Fruit fly (Drosophila melanogaster): ENCODE measurements around the gene CG34308.
A peak's percentile ranks its signal among the peaks of the same experiment; 100 is the strongest.

The CG34308 gene

DNA sequence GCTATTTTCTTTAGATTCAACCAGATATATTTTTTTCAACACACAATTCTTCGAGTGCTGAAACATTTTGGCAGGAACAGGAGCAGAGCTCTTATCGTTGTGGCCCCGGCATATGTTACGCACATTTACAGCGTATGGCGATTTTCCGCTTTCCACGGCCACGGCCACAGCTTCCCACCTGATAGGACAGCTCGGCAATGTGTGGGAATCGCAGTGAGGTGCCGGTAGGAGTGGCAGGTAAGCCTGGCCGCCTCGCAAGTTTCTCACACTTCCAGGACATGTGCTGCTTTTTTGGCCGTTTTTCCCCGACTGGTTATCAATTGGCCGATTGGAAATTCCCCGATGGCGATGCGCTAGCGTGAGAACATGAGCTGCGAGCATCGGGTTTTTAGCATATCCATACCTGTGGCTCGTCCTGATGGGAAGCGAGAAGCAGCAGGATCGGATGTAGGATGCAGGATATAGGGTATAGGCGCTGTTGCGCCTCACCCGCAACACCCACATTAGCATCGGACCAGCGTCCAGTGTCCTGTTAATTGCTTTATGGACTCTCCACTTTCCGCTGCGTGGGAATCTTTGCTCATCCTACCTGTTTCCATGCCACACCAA is 18.9 kb upstream of the CG34308 start:
- TF ChIP-seq Optix (GFP tag; IDR thresholded peaks at IDR 0.05) (no peak), CG6689 (GFP tag; IDR thresholded peaks at IDR 0.05) (no peak), tin (GFP tag; optimal IDR thresholded peaks at IDR 0.05) (no peak), CG15601 (tag; optimal IDR thresholded peaks at IDR 0.05) (no peak), D (optimal IDR thresholded peaks at IDR 0.05) (no peak), D (GFP tag; optimal IDR thresholded peaks at IDR 0.05) (no peak), CG17328 (GFP tag; IDR thresholded peaks at IDR 0.05) (no peak), lbe (GFP tag; optimal IDR thresholded peaks at IDR 0.05) (no peak), CG8281 (tag; optimal IDR thresholded peaks at IDR 0.05) (no peak), CG12236 (GFP tag; optimal IDR thresholded peaks at IDR 0.05) (no peak), CG13287 (GFP tag; IDR thresholded peaks at IDR 0.05; ENCODE audit: partially characterized antibody) (no peak), eve (GFP tag; optimal IDR thresholded peaks at IDR 0.05) (no peak), CG30403 (GFP tag; optimal IDR thresholded peaks at IDR 0.05) (no peak), phol (tag; optimal IDR thresholded peaks at IDR 0.05) (no peak), Gsc (GFP tag; IDR thresholded peaks at IDR 0.05) (no peak), jigr1 (GFP tag; IDR thresholded peaks at IDR 0.05) (no peak), CG12299 (tag; optimal IDR thresholded peaks at IDR 0.05) (no peak), HHEX (GFP tag; optimal IDR thresholded peaks at IDR 0.05) (no peak), HLH54F (GFP tag; optimal IDR thresholded peaks at IDR 0.05) (no peak), CG17359 (tag; optimal IDR thresholded peaks at IDR 0.05) (no peak), CG15479 (GFP tag; optimal IDR thresholded peaks at IDR 0.05) (peak; percentile 82), cad (GFP tag; optimal IDR thresholded peaks at IDR 0.05) (peak; percentile 40), CG18011 (GFP tag; optimal IDR thresholded peaks at IDR 0.05) (no peak), CG8359 (GFP tag; optimal IDR thresholded peaks at IDR 0.05; ENCODE audit: borderline replicate concordance) (no peak), twi (tag; optimal IDR thresholded peaks at IDR 0.05) (peak; percentile 98), tll (GFP tag; optimal IDR thresholded peaks at IDR 0.05) (peak in 1 of 2 experiments; percentile 39), shn (GFP tag; optimal IDR thresholded peaks at IDR 0.05) (no peak), fu2 (GFP tag; optimal IDR thresholded peaks at IDR 0.05) (no peak), HLH4C (GFP tag; IDR thresholded peaks at IDR 0.05; ENCODE audit: partially characterized antibody) (no peak), Dp (GFP tag; optimal IDR thresholded peaks at IDR 0.05) (no peak), CG6175 (GFP tag; IDR thresholded peaks at IDR 0.05) (no peak), Doc3 (GFP tag; IDR thresholded peaks at IDR 0.05; ENCODE audit: partially characterized antibody) (no peak), HLH3B (GFP tag; IDR thresholded peaks at IDR 0.05) (no peak), tna (GFP tag; IDR thresholded peaks at IDR 0.05; ENCODE audit: partially characterized antibody) (no peak), dm (GFP tag; optimal IDR thresholded peaks at IDR 0.05) (no peak), CG8924 (tag; optimal IDR thresholded peaks at IDR 0.05) (no peak), mld (GFP tag; IDR thresholded peaks at IDR 0.05; ENCODE audit: partially characterized antibody) (no peak)

DNA sequence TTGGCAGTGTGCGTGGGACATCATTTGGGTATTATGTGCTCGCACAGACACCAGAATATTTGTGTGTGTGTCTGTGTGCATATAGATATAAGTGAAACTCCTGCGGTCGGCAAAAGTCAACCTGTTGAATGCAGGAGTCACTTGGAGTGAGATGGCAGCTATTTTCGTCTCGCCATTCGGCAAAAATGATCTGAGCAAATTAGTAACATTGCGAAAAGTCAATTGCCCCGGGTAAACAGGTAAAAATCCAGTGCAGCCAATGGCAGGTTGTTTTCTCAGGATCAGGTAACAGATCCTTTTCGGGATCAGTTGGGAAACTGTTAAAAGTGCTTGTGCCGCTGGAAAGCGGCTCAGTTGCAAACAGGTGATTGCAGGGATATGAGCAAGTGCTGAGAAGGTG is 17.0 kb upstream of the CG34308 start:
- TF ChIP-seq CG7987 (GFP tag; optimal IDR thresholded peaks at IDR 0.05) (no peak), CG14667 (GFP tag; IDR thresholded peaks at IDR 0.05) (no peak), disco-r (GFP tag; optimal IDR thresholded peaks at IDR 0.05) (no peak), cg (GFP tag; optimal IDR thresholded peaks at IDR 0.05) (peak; percentile 14), NfI (GFP tag; optimal IDR thresholded peaks at IDR 0.05) (no peak), CG2129 (GFP tag; IDR thresholded peaks at IDR 0.05; ENCODE audit: partially characterized antibody) (no peak), tll (GFP tag; optimal IDR thresholded peaks at IDR 0.05) (peak; percentile 31 to 99), CG15479 (GFP tag; optimal IDR thresholded peaks at IDR 0.05) (peak; percentile 93), CG15011 (GFP tag; optimal IDR thresholded peaks at IDR 0.05) (no peak), CG16813 (GFP tag; IDR thresholded peaks at IDR 0.05; ENCODE audit: partially characterized antibody) (no peak), lola (GFP tag; optimal IDR thresholded peaks at IDR 0.05) (no peak), CG9609 (GFP tag; optimal IDR thresholded peaks at IDR 0.05) (no peak), zen (tag; optimal IDR thresholded peaks at IDR 0.05) (peak; percentile 62), cad (GFP tag; optimal IDR thresholded peaks at IDR 0.05) (peak; percentile 63), Hand (GFP tag; optimal IDR thresholded peaks at IDR 0.05) (no peak)

All from whole organism, embryonic.